Fruit fly (Drosophila melanogaster): Measurements from ENCODE around the gene tHMG1.

- TF ChIP-seq psq (optimal IDR thresholded peaks at IDR 0.05): no peak
- TF ChIP-seq EcR (GFP tag; optimal IDR thresholded peaks at IDR 0.05): no peak
- TF ChIP-seq Dll (optimal IDR thresholded peaks at IDR 0.05): no peak
- TF ChIP-seq usp (GFP tag; optimal IDR thresholded peaks at IDR 0.05): no peak
Measured at dm6 chr3R:22446493-22446892, 45.1 kb upstream of the tHMG1 start, which contains the start of gene CG12499.
